Worm (Caenorhabditis elegans) whole organism, early embryonic: ENCODE results near the gene W08F4.3.

ENCODE experiments used
- B0310.2 ChIP-seq: sonication (generic microtip); optimal IDR thresholded peaks from 2 replicates; lab custom pipeline; 2016; ENCODE audit warnings: mild to moderate bottlenecking, missing genetic modification characterization, missing compliant biosample characterization
- F13C5.2 ChIP-seq: sonication (generic microtip); optimal IDR thresholded peaks from 2 replicates; lab custom pipeline; 2017; ENCODE audit warnings: mild to moderate bottlenecking, missing genetic modification characterization, inconsistent platforms, missing compliant biosample characterization
- aly-1 ChIP-seq: sonication (generic microtip); optimal IDR thresholded peaks from 2 replicates; lab custom pipeline; 2016; ENCODE audit warnings: missing genetic modification characterization, missing compliant biosample characterization
- ama-1 ChIP-seq: fragments of 150-350 bp; optimal IDR thresholded peaks from 2 replicates; lab custom pipeline; 2014
- ceh-13 ChIP-seq: fragments of 200-800 bp; sonication (Bioruptor generic); optimal IDR thresholded peaks from 2 replicates; lab custom pipeline; 2018; ENCODE audit warnings: mild to moderate bottlenecking, missing genetic modification characterization, missing compliant biosample characterization
- ets-7 ChIP-seq: sonication (generic microtip); optimal IDR thresholded peaks from 2 replicates; lab custom pipeline; 2016; ENCODE audit warnings: missing genotype, missing genetic modification characterization, missing compliant biosample characterization
- flt-1 ChIP-seq: fragments of 200-800 bp; sonication (Bioruptor generic); IDR thresholded peaks from 2 replicates; pipeline ENCODE4 v1.3.6; 2022; ENCODE audit warnings: missing genetic modification characterization, missing compliant biosample characterization
- hnd-1 ChIP-seq: sonication (generic microtip); optimal IDR thresholded peaks from 2 replicates; lab custom pipeline; 2016; ENCODE audit warnings: missing genetic modification characterization, missing compliant biosample characterization
- pes-1 ChIP-seq: fragments of 200-800 bp; sonication (Bioruptor generic); IDR thresholded peaks from 2 replicates; pipeline ENCODE4 v1.3.6; 2022; ENCODE audit warnings: missing genetic modification reagents, missing genetic modification characterization, missing compliant biosample characterization
- scrt-1 ChIP-seq: fragments of 200-800 bp; sonication (Bioruptor generic); IDR thresholded peaks from 2 replicates; pipeline ENCODE4 v1.3.6; 2022; ENCODE audit warnings: missing genetic modification characterization, missing compliant biosample characterization
- sea-1 ChIP-seq: fragments of 200-800 bp; sonication (Bioruptor generic); conservative IDR thresholded peaks from 2 replicates; pipeline ENCODE4 v1.3.6; 2022; ENCODE audit warnings: missing genetic modification characterization, missing compliant biosample characterization
- tbx-11 ChIP-seq: fragments of 200-800 bp; sonication (Bioruptor generic); IDR thresholded peaks from 2 replicates; pipeline ENCODE4 v1.3.6; 2022; ENCODE audit warnings: missing genetic modification characterization, missing compliant biosample characterization
- tra-4 ChIP-seq: sonication (generic microtip); optimal IDR thresholded peaks from 2 replicates; lab custom pipeline; 2017; ENCODE audit warnings: missing genetic modification characterization, missing compliant biosample characterization

- TF ChIP-seq aly-1 (tag; lab: Kevin White, UChicago) (no peak), ama-1 (lab: Kevin White, UChicago) (no peak), sea-1 (GFP tag; lab: Robert Waterston, UW) (no peak), flt-1 (GFP tag; lab: Robert Waterston, UW) (no peak), F13C5.2 (tag; lab: Kevin White, UChicago) (no peak), scrt-1 (no peak), ets-7 (tag; lab: Kevin White, UChicago) (no peak), pes-1 (GFP tag; lab: Robert Waterston, UW) (no peak), B0310.2 (tag; lab: Kevin White, UChicago) (no peak), ceh-13 (GFP tag; lab: Kevin White, UChicago) (no peak), tra-4 (tag; lab: Kevin White, UChicago) (no peak), hnd-1 (tag; lab: Kevin White, UChicago) (no peak), tbx-11 (GFP tag; lab: Robert Waterston, UW) (no peak)
These were observed 44.0 kb downstream of the W08F4.3 start, which contains the start of gene T04B8.5 for ce11 chrII:624443-624842.
